Fruit fly (Drosophila melanogaster): ENCODE results near the gene spi.

spi gene

DNA sequence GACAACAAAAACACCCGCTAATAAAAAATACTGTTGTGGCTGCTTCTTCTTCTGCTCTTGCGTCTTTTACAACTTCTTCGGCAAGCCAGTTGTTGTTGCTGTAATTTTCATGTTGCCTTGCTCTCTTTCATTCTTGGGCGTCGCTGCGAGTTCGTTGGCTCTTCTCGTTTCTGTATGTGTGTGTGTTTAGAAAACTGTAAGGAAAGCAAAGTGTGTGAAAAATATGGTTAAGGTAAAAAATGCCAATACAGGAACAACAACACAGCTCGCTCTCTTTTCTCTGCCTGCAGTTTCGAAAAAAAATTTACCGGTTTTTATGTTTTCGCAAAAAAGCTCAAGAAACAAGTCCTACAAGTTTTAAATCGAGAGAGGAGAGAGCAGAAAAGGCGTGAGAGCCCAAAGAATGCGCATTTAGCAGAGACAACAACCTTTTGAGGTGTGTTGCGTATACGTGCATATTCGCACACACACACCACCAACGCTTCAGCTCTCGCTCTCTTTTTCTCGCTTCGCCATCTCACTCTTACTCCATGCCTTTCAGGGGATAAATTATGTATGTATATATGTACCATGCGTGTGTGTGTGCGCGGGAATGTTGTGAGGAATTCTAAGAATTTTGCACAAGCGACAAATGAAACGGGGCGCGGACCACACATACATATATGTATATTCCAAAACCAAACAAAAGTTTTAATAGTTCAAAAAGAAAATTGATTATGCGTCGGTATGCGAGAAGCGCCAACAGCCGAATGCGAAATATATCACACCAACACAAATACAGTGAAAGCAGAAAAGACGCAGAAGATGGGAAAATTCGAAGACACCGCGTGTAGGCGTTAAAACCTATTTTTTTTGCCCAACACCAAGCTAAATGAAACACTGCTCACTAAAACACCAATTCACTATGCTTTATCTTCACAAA lies 5.3 kb downstream of the spi start:
- TF ChIP-seq CG13123 (GFP tag; optimal IDR thresholded peaks at IDR 0.05) (no peak), sqz (GFP tag; optimal IDR thresholded peaks at IDR 0.05) (peak; percentile 94), Med (GFP tag) (peak; percentile 83), chinmo (GFP tag; IDR thresholded peaks at IDR 0.05; ENCODE audit: partially characterized antibody) (peak; percentile 97), sna (GFP tag; IDR thresholded peaks at IDR 0.05; ENCODE audit: partially characterized antibody) (0 out of 2 replicates have a peak, but pooled peaks have one; percentile 37), sd (tag; optimal IDR thresholded peaks at IDR 0.05) (peak; percentile 100), CG10431 (GFP tag; optimal IDR thresholded peaks at IDR 0.05) (peak; percentile 79), gro (GFP tag; optimal IDR thresholded peaks at IDR 0.05) (peak; percentile 38), sens-2 (GFP tag; IDR thresholded peaks at IDR 0.05) (no peak), Xrp1 (GFP tag; IDR thresholded peaks at IDR 0.05) (peak; percentile 6; the same call in 1 of the 2 replicates), CG8290 (GFP tag; optimal IDR thresholded peaks at IDR 0.05) (no peak), CG8290 (tag; optimal IDR thresholded peaks at IDR 0.05) (peak in 1 of 2 experiments; percentile 41), CG13624 (GFP tag; optimal IDR thresholded peaks at IDR 0.05) (peak; percentile 58), Sin3A (optimal IDR thresholded peaks at IDR 0.05) (peak; percentile 19), CG10654 (GFP tag; optimal IDR thresholded peaks at IDR 0.05) (no peak), trem (tag; optimal IDR thresholded peaks at IDR 0.05) (no peak), CG6791 (GFP tag; IDR thresholded peaks at IDR 0.05; ENCODE audit: partially characterized antibody) (peak; percentile 50; the same call in 2 of the 3 replicates), ken (GFP tag; IDR thresholded peaks at IDR 0.05) (no peak), Drgx (GFP tag; IDR thresholded peaks at IDR 0.05) (0 out of 2 replicates have a peak, but pooled peaks have one; percentile 43), zen2 (GFP tag; IDR thresholded peaks at IDR 0.05; ENCODE audit: partially characterized antibody) (0 out of 3 replicates have a peak, but pooled peaks have one; percentile 38), CG1832 (GFP tag; optimal IDR thresholded peaks at IDR 0.05) (peak; percentile 82), Adf1 (GFP tag; IDR thresholded peaks at IDR 0.05) (peak; percentile 53; the same call in 1 of the 2 replicates), CG34422 (GFP tag; IDR thresholded peaks at IDR 0.05) (peak; percentile 38; the same call in 1 of the 3 replicates), Opbp (GFP tag; IDR thresholded peaks at IDR 0.05; ENCODE audit: partially characterized antibody) (peak; percentile 40; the same call in 1 of the 3 replicates), nerfin-2 (GFP tag; IDR thresholded peaks at IDR 0.05; ENCODE audit: partially characterized antibody) (no peak; the same call in 1 of the 2 replicates), chm (GFP tag; IDR thresholded peaks at IDR 0.05) (no peak), CG12769 (tag; optimal IDR thresholded peaks at IDR 0.05) (peak; percentile 79), Trl (optimal IDR thresholded peaks at IDR 0.05) (peak; percentile 87 to 98), Trl (GFP tag; optimal IDR thresholded peaks at IDR 0.05) (peak; percentile 28), CG31365 (tag; optimal IDR thresholded peaks at IDR 0.05) (no peak), Ets65A (GFP tag) (peak; percentile 55), Fer1 (GFP tag; optimal IDR thresholded peaks at IDR 0.05) (no peak), CG32532 (GFP tag; IDR thresholded peaks at IDR 0.05) (0 out of 2 replicates have a peak, but pooled peaks have one; percentile 17), abd-A (tag; optimal IDR thresholded peaks at IDR 0.05) (peak; percentile 34), CG4360 (GFP tag; IDR thresholded peaks at IDR 0.05) (peak; percentile 94), nom (GFP tag; optimal IDR thresholded peaks at IDR 0.05) (peak; percentile 34), CG32767 (GFP tag; IDR thresholded peaks at IDR 0.05) (peak; percentile 82), Pdp1 (GFP tag; optimal IDR thresholded peaks at IDR 0.05) (peak in 1 of 2 experiments; percentile 52), CG17385 (GFP tag; optimal IDR thresholded peaks at IDR 0.05) (peak; percentile 90), hkb (optimal IDR thresholded peaks at IDR 0.05) (peak; percentile 51), hkb (GFP tag; IDR thresholded peaks at IDR 0.05) (peak; percentile 77), CHES-1-like (GFP tag; optimal IDR thresholded peaks at IDR 0.05) (peak; percentile 44), pros (GFP tag; optimal IDR thresholded peaks at IDR 0.05) (peak; percentile 79), nerfin-1 (tag; optimal IDR thresholded peaks at IDR 0.05) (peak; percentile 100), z (GFP tag; IDR thresholded peaks at IDR 0.05) (peak; percentile 76; the same call in 2 of the 3 replicates), sens (GFP tag) (peak; percentile 36), slou (GFP tag; optimal IDR thresholded peaks at IDR 0.05) (no peak), her (GFP tag; optimal IDR thresholded peaks at IDR 0.05) (no peak), vvl (GFP tag; IDR thresholded peaks at IDR 0.05) (peak; percentile 69)
